Worm (Caenorhabditis elegans) whole organism, young adult: ENCODE results near the gene F58F12.4.

ENCODE experiments used
- B0035.1 ChIP-seq: sonication (generic microtip); optimal IDR thresholded peaks from 2 replicates; lab custom pipeline; 2016; ENCODE audit warnings: missing genetic modification characterization, mild to moderate bottlenecking, missing compliant biosample characterization, missing genotype, missing genetic modification reagents
- D2030.7 ChIP-seq: fragments of 200-800 bp; sonication (Bioruptor generic); IDR thresholded peaks from 2 replicates; pipeline ENCODE4 v1.3.6; 2022; ENCODE audit warnings: missing genetic modification reagents, missing genetic modification characterization, missing compliant biosample characterization
- F22D6.2 ChIP-seq: sonication (generic microtip); optimal IDR thresholded peaks from 2 replicates; lab custom pipeline; 2016; ENCODE audit warnings: mild to moderate bottlenecking, missing genetic modification characterization, missing compliant biosample characterization
- F23B12.7 ChIP-seq: sonication (generic microtip); optimal IDR thresholded peaks from 2 replicates; lab custom pipeline; 2017; ENCODE audit warnings: missing genetic modification characterization, mild to moderate bottlenecking, missing compliant biosample characterization, antibody characterized with exemption, moderate library complexity; ENCODE audit not compliant: insufficient read depth
- F37B4.10 ChIP-seq: fragments of 200-800 bp; sonication (Bioruptor generic); IDR thresholded peaks from 2 replicates; pipeline ENCODE4 v1.3.6; 2022; ENCODE audit warnings: missing genetic modification characterization, missing compliant biosample characterization
- F39B2.1 ChIP-seq: fragments of 200-800 bp; sonication (Bioruptor generic); IDR thresholded peaks from 2 replicates; pipeline ENCODE4 v1.3.6; 2022; ENCODE audit warnings: missing genetic modification reagents, missing genetic modification characterization, missing compliant biosample characterization
- F52B5.7 ChIP-seq: sonication (generic microtip); optimal IDR thresholded peaks from 2 replicates; lab custom pipeline; 2016; ENCODE audit warnings: mild to moderate bottlenecking, missing genetic modification characterization, missing compliant biosample characterization
- F57C9.4 ChIP-seq: sonication (generic microtip); optimal IDR thresholded peaks from 2 replicates; lab custom pipeline; 2017; ENCODE audit warnings: mild to moderate bottlenecking, missing genetic modification characterization, missing compliant biosample characterization
- T07F8.4 ChIP-seq: sonication (generic microtip); optimal IDR thresholded peaks from 2 replicates; lab custom pipeline; 2016; ENCODE audit warnings: mild to moderate bottlenecking, missing genetic modification characterization, moderate library complexity, missing compliant biosample characterization
- T26A5.8 ChIP-seq: sonication (generic microtip); optimal IDR thresholded peaks from 2 replicates; lab custom pipeline; 2016; ENCODE audit warnings: missing genetic modification characterization, missing compliant biosample characterization
- Y53G8AR.9 ChIP-seq: fragments of 200-800 bp; sonication (Bioruptor generic); conservative IDR thresholded peaks from 2 replicates; pipeline ENCODE4 v1.3.6; 2022; ENCODE audit warnings: missing genetic modification reagents, missing genetic modification characterization, missing compliant biosample characterization
- Y56A3A.18 ChIP-seq: fragments of 200-800 bp; sonication (Bioruptor generic); IDR thresholded peaks from 2 replicates; pipeline ENCODE4 v1.3.6; 2022; ENCODE audit warnings: missing genetic modification reagents, missing genetic modification characterization, missing compliant biosample characterization
- Y79H2A.3 ChIP-seq: fragments of 200-800 bp; sonication (Bioruptor generic); conservative IDR thresholded peaks from 2 replicates; pipeline ENCODE4 v1.3.6; 2022; ENCODE audit warnings: missing genetic modification reagents, missing genetic modification characterization, missing compliant biosample characterization
- ZK185.1 ChIP-seq: sonication (generic microtip); optimal IDR thresholded peaks from 2 replicates; lab custom pipeline; 2016; ENCODE audit warnings: mild to moderate bottlenecking, missing genetic modification characterization, missing compliant biosample characterization; ENCODE audit not compliant: poor library complexity, severe bottlenecking
- ama-1 ChIP-seq, 3 experiments: fragments of 150-350 bp in 1 of 3; sonication (generic microtip) in 2 of 3; optimal IDR thresholded peaks; 2 replicates each; lab custom pipeline; 2014 to 2018; ENCODE audit warnings: missing biosample characterization in 2 of 3, missing genetic modification characterization in 2 of 3, missing genetic modification reagents in 2 of 3
- bed-2 ChIP-seq: fragments of 200-800 bp; sonication (Bioruptor generic); IDR thresholded peaks from 2 replicates; pipeline ENCODE4 v1.3.6; 2022; ENCODE audit warnings: missing genetic modification reagents, missing genetic modification characterization, missing compliant biosample characterization
- cebp-1 ChIP-seq, 2 experiments: fragments of 200-800 bp in 1 of 2; sonication (Bioruptor generic) in 1 of 2; sonication (generic microtip) in 1 of 2; IDR thresholded peaks in 1 of 2; optimal IDR thresholded peaks in 1 of 2; 2 replicates each; pipeline versions ENCODE4 v1.3.6 to Lab custom; 2017 to 2022; ENCODE audit warnings: missing compliant biosample characterization in 2 of 2, missing genetic modification characterization in 2 of 2, mild to moderate bottlenecking in 1 of 2, missing genetic modification reagents in 1 of 2, moderate library complexity in 1 of 2
- cebp-2 ChIP-seq: fragments of 200-800 bp; sonication (Bioruptor generic); IDR thresholded peaks from 2 replicates; pipeline ENCODE4 v1.3.6; 2022; ENCODE audit warnings: missing genetic modification characterization, missing compliant biosample characterization
- ceh-100 ChIP-seq: fragments of 200-800 bp; sonication (Bioruptor generic); IDR thresholded peaks from 2 replicates; pipeline ENCODE4 v1.3.6; 2022; ENCODE audit warnings: missing genetic modification reagents, missing genetic modification characterization, missing compliant biosample characterization
- ceh-58 ChIP-seq: fragments of 200-800 bp; sonication (Bioruptor generic); IDR thresholded peaks from 2 replicates; pipeline ENCODE4 v1.3.6; 2022; ENCODE audit warnings: missing genetic modification characterization, missing compliant biosample characterization
- dpl-1 ChIP-seq: fragments of 150-350 bp; optimal IDR thresholded peaks from 2 replicates; lab custom pipeline; 2014; ENCODE audit warnings: missing biosample characterization, missing genetic modification reagents, missing genetic modification characterization
- egl-44 ChIP-seq: fragments of 200-800 bp; sonication (Bioruptor generic); IDR thresholded peaks from 2 replicates; pipeline ENCODE4 v1.3.6; 2022; ENCODE audit warnings: missing genetic modification reagents, missing genetic modification characterization, missing compliant biosample characterization
- ekl-4 ChIP-seq: fragments of 200-800 bp; sonication (Bioruptor generic); IDR thresholded peaks from 2 replicates; pipeline ENCODE4 v1.3.6; 2022; ENCODE audit warnings: missing genetic modification reagents, missing genetic modification characterization, missing compliant biosample characterization
- hlh-12 ChIP-seq: sonication (generic microtip); optimal IDR thresholded peaks from 2 replicates; lab custom pipeline; 2016; ENCODE audit warnings: missing genetic modification characterization, missing compliant biosample characterization
- hmg-20 ChIP-seq: fragments of 200-800 bp; sonication (Bioruptor generic); IDR thresholded peaks from 2 replicates; pipeline ENCODE4 v1.3.6; 2022; ENCODE audit warnings: missing genetic modification reagents, missing genetic modification characterization, missing compliant biosample characterization
- hrde-1 ChIP-seq: sonication (generic microtip); optimal IDR thresholded peaks from 2 replicates; lab custom pipeline; 2016; ENCODE audit warnings: missing genetic modification characterization, mild to moderate bottlenecking, missing compliant biosample characterization, moderate library complexity, missing genotype, missing genetic modification reagents, borderline replicate concordance
- lin-35 ChIP-seq, 3 experiments: fragments of 150-350 bp in 2 of 3; sonication (generic microtip) in 1 of 3; optimal IDR thresholded peaks; 2 replicates each; lab custom pipeline; 2014 to 2018; ENCODE audit warnings: missing biosample characterization in 3 of 3, missing genetic modification characterization in 3 of 3, missing genetic modification reagents in 3 of 3
- lin-54 ChIP-seq: fragments of 200-800 bp; sonication (Bioruptor generic); optimal IDR thresholded peaks from 2 replicates; lab custom pipeline; 2018; ENCODE audit warnings: mild to moderate bottlenecking, missing genetic modification characterization, missing compliant biosample characterization
- lsy-27 ChIP-seq: sonication (generic microtip); optimal IDR thresholded peaks from 2 replicates; lab custom pipeline; 2017; ENCODE audit warnings: missing genetic modification characterization, mild to moderate bottlenecking, missing compliant biosample characterization, antibody characterized with exemption, missing genotype, borderline replicate concordance; ENCODE audit not compliant: insufficient read depth
- madf-10 ChIP-seq: sonication (generic microtip); optimal IDR thresholded peaks from 2 replicates; lab custom pipeline; 2016; ENCODE audit warnings: mild to moderate bottlenecking, missing genetic modification characterization, missing compliant biosample characterization
- mxl-1 ChIP-seq: sonication (generic microtip); optimal IDR thresholded peaks from 2 replicates; lab custom pipeline; 2016; ENCODE audit warnings: missing genetic modification characterization, missing compliant biosample characterization
- nfya-1 ChIP-seq: sonication (generic microtip); optimal IDR thresholded peaks from 2 replicates; lab custom pipeline; 2017; ENCODE audit warnings: antibody characterized with exemption, missing compliant biosample characterization, missing genetic modification characterization, borderline replicate concordance; ENCODE audit not compliant: insufficient read depth
- nhr-120 ChIP-seq: fragments of 200-800 bp; sonication (Bioruptor generic); IDR thresholded peaks from 2 replicates; pipeline ENCODE4 v1.3.6; 2022; ENCODE audit warnings: missing genetic modification characterization, missing compliant biosample characterization
- nhr-80 ChIP-seq: sonication (generic microtip); optimal IDR thresholded peaks from 2 replicates; lab custom pipeline; 2016; ENCODE audit warnings: missing genetic modification characterization, missing compliant biosample characterization
- pbrm-1 ChIP-seq: fragments of 200-800 bp; sonication (Bioruptor generic); IDR thresholded peaks from 2 replicates; pipeline ENCODE4 v1.3.6; 2022; ENCODE audit warnings: missing genetic modification reagents, missing genetic modification characterization, missing compliant biosample characterization
- rcor-1 ChIP-seq: fragments of 200-800 bp; sonication (Bioruptor generic); IDR thresholded peaks from 2 replicates; pipeline ENCODE4 v1.3.6; 2022; ENCODE audit warnings: missing genetic modification reagents, missing genetic modification characterization, missing compliant biosample characterization
- sdz-38 ChIP-seq: sonication (generic microtip); optimal IDR thresholded peaks from 2 replicates; lab custom pipeline; 2016; ENCODE audit warnings: missing genotype, missing genetic modification characterization, missing compliant biosample characterization
- snpc-1.1 ChIP-seq: sonication (generic microtip); optimal IDR thresholded peaks from 2 replicates; lab custom pipeline; 2017; ENCODE audit warnings: missing genetic modification characterization, mild to moderate bottlenecking, missing compliant biosample characterization, antibody characterized with exemption, moderate library complexity, missing genotype, missing genetic modification reagents; ENCODE audit not compliant: insufficient read depth
- snpc-4 ChIP-seq, 5 experiments: fragments of 150-350 bp in 1 of 5; sonication (generic microtip) in 4 of 5; optimal IDR thresholded peaks; 2 replicates each; lab custom pipeline; 2014 to 2018; ENCODE audit warnings: missing genetic modification characterization in 5 of 5, missing biosample characterization in 3 of 5, antibody characterized with exemption in 2 of 5, mild to moderate bottlenecking in 2 of 5, missing compliant biosample characterization in 2 of 5, missing genotype in 2 of 5, moderate library complexity in 2 of 5, missing genetic modification reagents in 1 of 5
- tbx-9 ChIP-seq: sonication (generic microtip); optimal IDR thresholded peaks from 2 replicates; lab custom pipeline; 2016; ENCODE audit warnings: borderline replicate concordance, missing genetic modification characterization, inconsistent platforms, missing compliant biosample characterization
- xnd-1 ChIP-seq: sonication (generic microtip); optimal IDR thresholded peaks from 2 replicates; lab custom pipeline; 2016; ENCODE audit warnings: missing genotype, missing genetic modification reagents, missing genetic modification characterization, missing compliant biosample characterization
- ztf-18 ChIP-seq: sonication (generic microtip); optimal IDR thresholded peaks from 2 replicates; lab custom pipeline; 2016; ENCODE audit warnings: missing genotype, mild to moderate bottlenecking, missing genetic modification characterization, missing compliant biosample characterization
- ztf-25 ChIP-seq: fragments of 200-800 bp; sonication (Bioruptor generic); IDR thresholded peaks from 2 replicates; pipeline ENCODE4 v1.3.6; 2022; ENCODE audit warnings: missing genetic modification reagents, missing genetic modification characterization, missing compliant biosample characterization
- ztf-28 ChIP-seq: fragments of 200-800 bp; sonication (Bioruptor generic); IDR thresholded peaks from 2 replicates; pipeline ENCODE4 v1.3.6; 2022; ENCODE audit warnings: missing genetic modification reagents, missing genetic modification characterization, missing compliant biosample characterization
- ztf-3 ChIP-seq: fragments of 200-800 bp; sonication (Bioruptor generic); optimal IDR thresholded peaks from 2 replicates; lab custom pipeline; 2018; ENCODE audit warnings: mild to moderate bottlenecking, missing genetic modification characterization, missing compliant biosample characterization

Gene F58F12.4

ce11 chrII:6348360-6348759 lies 38.2 kb upstream of the F58F12.4 start (continued):
- TF ChIP-seq lsy-27 (tag; lab: Kevin White, UChicago) (no peak), hlh-12 (no peak), nhr-120 (GFP tag; lab: Robert Waterston, UW) (no peak), F39B2.1 (GFP tag; lab: Robert Waterston, UW) (no peak), ceh-100 (no peak; the same call in 1 of the 2 replicates), F23B12.7 (peak; percentile 42), lin-54 (GFP tag; lab: Kevin White, UChicago) (peak; percentile 72), egl-44 (GFP tag; lab: Robert Waterston, UW) (peak; percentile 81), xnd-1 (tag; lab: Kevin White, UChicago) (no peak), ama-1 (optimal IDR thresholded peaks at IDR 0.05; lab: Kevin White, UChicago) (peak; percentile 96), ama-1 (GFP tag; optimal IDR thresholded peaks at IDR 0.05; lab: Kevin White, UChicago) (no peak), mxl-1 (no peak), F22D6.2 (tag; lab: Kevin White, UChicago) (peak; percentile 52), dpl-1 (GFP tag; lab: Kevin White, UChicago) (no peak), D2030.7 (GFP tag; lab: Robert Waterston, UW) (no peak), ztf-25 (no peak), lin-35 (GFP tag; optimal IDR thresholded peaks at IDR 0.05; lab: Kevin White, UChicago) (peak in 1 of 3 experiments; percentile 80), T26A5.8 (tag; lab: Kevin White, UChicago) (no peak), cebp-1 (GFP tag; IDR thresholded peaks at IDR 0.05; lab: Robert Waterston, UW) (peak; percentile 65), cebp-1 (tag; optimal IDR thresholded peaks at IDR 0.05; lab: Kevin White, UChicago) (peak; percentile 87), madf-10 (peak; percentile 82), snpc-1.1 (peak; percentile 16), Y56A3A.18 (no peak), Y53G8AR.9 (GFP tag; lab: Robert Waterston, UW) (peak; percentile 78), cebp-2 (no peak), ZK185.1 (tag; lab: Kevin White, UChicago) (peak; percentile 83), B0035.1 (tag; lab: Kevin White, UChicago) (no peak), nhr-80 (peak; percentile 80), Y79H2A.3 (GFP tag; lab: Robert Waterston, UW) (no peak), rcor-1 (GFP tag; lab: Robert Waterston, UW) (0 out of 2 replicates have a peak, but pooled peaks have one; percentile 28), F52B5.7 (no peak), nfya-1 (tag; lab: Kevin White, UChicago) (no peak), F57C9.4 (tag; lab: Kevin White, UChicago) (no peak), snpc-4 (GFP tag; optimal IDR thresholded peaks at IDR 0.05; lab: Kevin White, UChicago) (no peak), snpc-4 (tag; optimal IDR thresholded peaks at IDR 0.05; lab: Kevin White, UChicago) (peak in 3 of 4 experiments; percentile 4 to 56 (median 53)), sdz-38 (tag; lab: Kevin White, UChicago) (no peak), ztf-18 (tag; lab: Kevin White, UChicago) (peak; percentile 63), tbx-9 (tag; lab: Kevin White, UChicago) (no peak), T07F8.4 (no peak)

ce11 chrII:6349968-6350367 lies 36.6 kb upstream of the F58F12.4 start:
- no peak for TF ChIP-seq F37B4.10 (GFP tag; lab: Robert Waterston, UW)
- no peak for TF ChIP-seq ceh-58
- no peak for TF ChIP-seq ekl-4
- TF ChIP-seq ztf-28 (GFP tag; lab: Robert Waterston, UW), result no peak
- TF ChIP-seq ama-1 (optimal IDR thresholded peaks at IDR 0.05; lab: Kevin White, UChicago), result no peak
- TF ChIP-seq ama-1 (GFP tag; optimal IDR thresholded peaks at IDR 0.05; lab: Kevin White, UChicago), result no peak
- TF ChIP-seq hrde-1, result no peak
- no peak for TF ChIP-seq ztf-3 (GFP tag; lab: Kevin White, UChicago)
- TF ChIP-seq rcor-1 (GFP tag; lab: Robert Waterston, UW), result no peak
- no peak for TF ChIP-seq bed-2 (GFP tag; lab: Robert Waterston, UW)
- TF ChIP-seq lin-54 (GFP tag; lab: Kevin White, UChicago), result no peak
- no peak for TF ChIP-seq pbrm-1 (GFP tag; lab: Robert Waterston, UW)
- no peak for TF ChIP-seq hmg-20 (GFP tag; lab: Robert Waterston, UW)
